Worm (Caenorhabditis elegans): Measurements from ENCODE around the gene sra-36.
A peak's percentile ranks its signal among the peaks of the same experiment; 100 is the strongest.

ce11 chrII:4525185-4525584 lies 15.3 kb downstream of the sra-36 start:
- TF ChIP-seq nhr-77 (tag; optimal IDR thresholded peaks at IDR 0.05) (no peak), skn-1 (tag; optimal IDR thresholded peaks at IDR 0.05) (no peak), T20F7.1 (GFP tag; optimal IDR thresholded peaks at IDR 0.05) (no peak), fos-1 (tag; optimal IDR thresholded peaks at IDR 0.05) (no peak), pha-4 (GFP tag; IDR thresholded peaks at IDR 0.05) (no peak), pha-4 (tag; optimal IDR thresholded peaks at IDR 0.05) (no peak), unc-62 (GFP tag; optimal IDR thresholded peaks at IDR 0.05 in 1 of 2) (peak in 1 of 2 experiments; percentile 21), unc-62 (tag; optimal IDR thresholded peaks at IDR 0.05) (no peak), dpl-1 (GFP tag; optimal IDR thresholded peaks at IDR 0.05) (no peak), F49E8.2 (tag; optimal IDR thresholded peaks at IDR 0.05; ENCODE audit: borderline replicate concordance) (no peak), ceh-82 (tag; optimal IDR thresholded peaks at IDR 0.05) (no peak), lir-3 (tag; optimal IDR thresholded peaks at IDR 0.05) (no peak), madf-5 (GFP tag; IDR thresholded peaks at IDR 0.05) (no peak), unc-39 (tag; optimal IDR thresholded peaks at IDR 0.05) (no peak)

All from whole organism, L4 larva.